Worm (Caenorhabditis elegans): ENCODE results near the gene C42C1.3.

Gene C42C1.3

ce11 chrIV:12268272-12269045 is 1.8 kb downstream of the C42C1.3 start, which contains the start of the genes ppm-1.H and rpl-34:
TSS of gene ppm-1.H (minus strand) at chrIV:12268322.
TSS of gene rpl-34 (plus strand) at chrIV:12268995.
- TF ChIP-seq unc-62 (GFP tag; optimal IDR thresholded peaks at IDR 0.05), result no peak

DNA sequence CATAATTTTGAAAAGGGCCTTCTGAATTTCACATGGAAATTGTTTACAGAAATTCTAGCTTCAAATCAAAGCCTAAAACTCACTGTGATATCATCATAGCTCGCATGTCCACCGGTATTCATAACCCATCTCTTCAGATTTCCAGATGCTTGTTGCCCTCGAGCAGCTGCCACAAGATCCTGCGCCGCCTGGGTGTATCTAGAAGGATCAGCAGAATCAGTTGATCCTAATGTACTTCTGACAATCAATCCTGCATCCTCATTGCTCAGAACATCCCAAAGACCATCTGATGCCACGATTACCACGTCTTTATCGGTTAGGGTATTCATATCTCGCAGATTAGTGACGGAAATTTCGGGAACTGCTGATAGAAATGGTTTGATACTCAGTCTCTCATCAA is 4.4 kb downstream of the C42C1.3 start:
- no peak for TF ChIP-seq unc-62 (GFP tag; optimal IDR thresholded peaks at IDR 0.05)

DNA sequence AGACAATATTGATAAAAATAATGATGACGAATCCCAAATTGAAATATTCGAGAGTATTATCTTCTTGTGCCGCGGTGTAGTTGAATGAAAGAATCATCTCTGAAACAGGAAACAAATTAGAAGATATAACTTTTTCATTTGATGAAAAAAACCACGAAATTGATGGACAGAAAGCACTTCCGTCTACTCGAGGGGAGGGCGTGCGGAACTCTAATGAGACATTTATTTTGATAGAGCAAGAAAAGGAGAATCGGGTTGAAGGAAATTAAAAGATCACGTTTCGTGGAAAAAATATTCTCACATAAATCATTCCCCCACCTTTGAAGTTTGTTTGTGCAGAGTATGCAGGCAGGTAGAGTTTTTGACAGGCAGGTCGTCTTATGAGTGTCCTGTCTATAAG is 8.9 kb downstream of the C42C1.3 start, which contains the start of gene sre-14:
Gene sre-14 (minus strand): TSS at position 101 of the 400 bp plus-strand sequence.
- no peak for TF ChIP-seq unc-62 (GFP tag; optimal IDR thresholded peaks at IDR 0.05)

- TF ChIP-seq unc-62 (GFP tag; optimal IDR thresholded peaks at IDR 0.05), result no peak
Measured at ce11 chrIV:12259161-12259870, 11.0 kb downstream of the C42C1.3 start, which contains the start of gene Y39C12A.9. TSS of gene Y39C12A.9 (minus strand) at chrIV:12259211.

DNA sequence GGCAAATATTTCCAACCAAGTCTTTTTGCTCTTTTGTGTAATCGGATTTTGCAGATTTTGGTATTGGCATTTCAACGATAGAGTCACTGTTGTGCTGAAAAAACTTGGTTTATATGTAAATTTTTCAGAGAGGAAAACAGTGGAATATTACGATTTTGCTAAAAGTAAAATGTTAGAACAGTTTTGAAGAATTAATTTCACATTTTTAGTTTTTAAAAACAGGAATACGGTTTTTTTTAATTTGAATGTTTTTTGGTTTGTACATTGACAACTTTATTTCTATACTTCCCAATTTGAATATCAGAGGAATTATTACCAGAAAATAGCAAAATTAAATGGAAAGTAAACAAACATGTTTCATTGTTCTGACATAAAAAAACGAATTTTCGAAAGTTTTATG is 17.7 kb downstream of the C42C1.3 start, which contains the start of gene dnj-26:
Gene dnj-26 (minus strand): TSS at position 101 of the 400 bp plus-strand sequence.
- no peak for TF ChIP-seq unc-62 (GFP tag; optimal IDR thresholded peaks at IDR 0.05)

- TF ChIP-seq unc-62 (GFP tag; optimal IDR thresholded peaks at IDR 0.05), result no peak
Measured at ce11 chrIV:12244706-12245105, 25.6 kb downstream of the C42C1.3 start, which contains the start of gene sre-15. TSS of gene sre-15 (minus strand) at chrIV:12244806.

- TF ChIP-seq unc-62 (GFP tag; optimal IDR thresholded peaks at IDR 0.05), result no peak
Measured at ce11 chrIV:12238851-12239250, 31.4 kb downstream of the C42C1.3 start, which contains the start of gene sre-19. TSS of gene sre-19 (minus strand) at chrIV:12238951.

DNA sequence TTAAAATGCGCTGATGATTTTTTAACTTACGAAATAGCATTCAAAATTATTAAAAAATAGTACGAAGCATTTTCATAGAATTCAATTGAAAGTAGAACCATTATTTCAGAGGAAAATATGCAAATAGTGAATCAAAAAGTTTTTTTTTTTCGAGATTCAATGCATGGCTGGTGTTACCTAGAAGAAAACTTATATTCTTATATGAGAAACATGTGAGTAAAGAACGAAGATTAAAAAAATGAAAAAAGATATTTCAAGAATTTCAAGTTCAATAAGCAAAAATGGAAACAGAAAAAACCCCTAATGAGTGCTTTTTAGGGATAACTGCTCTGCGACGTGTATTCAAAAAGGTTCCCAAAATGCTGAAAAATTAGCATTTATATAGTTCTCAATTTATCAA is 34.3 kb downstream of the C42C1.3 start, which contains the start of gene sre-16:
Gene sre-16 (minus strand): TSS at position 101 of the 400 bp plus-strand sequence.
- no peak for TF ChIP-seq unc-62 (GFP tag; optimal IDR thresholded peaks at IDR 0.05)

DNA sequence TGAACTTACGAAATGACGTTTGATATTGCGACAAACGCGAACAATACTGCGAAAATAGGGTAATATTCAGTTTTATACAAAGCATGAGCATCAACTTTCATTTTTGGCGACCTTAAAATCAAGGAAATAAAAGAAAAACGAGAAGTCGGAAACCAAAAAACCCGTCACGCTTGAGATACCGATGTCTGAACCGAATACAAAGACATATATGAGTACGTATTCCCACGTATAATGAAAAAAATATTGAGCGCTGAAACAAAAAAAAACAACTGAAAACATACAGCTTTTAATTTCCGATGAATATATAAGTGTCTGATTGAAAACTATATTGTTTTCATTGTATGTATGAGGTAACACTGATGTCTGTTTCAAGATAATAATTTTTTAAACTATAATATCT is 40.6 kb downstream of the C42C1.3 start, which contains the start of gene sre-18:
Gene sre-18 (minus strand): TSS at position 101 of the 400 bp plus-strand sequence.
- TF ChIP-seq unc-62 (GFP tag; optimal IDR thresholded peaks at IDR 0.05), result no peak

DNA sequence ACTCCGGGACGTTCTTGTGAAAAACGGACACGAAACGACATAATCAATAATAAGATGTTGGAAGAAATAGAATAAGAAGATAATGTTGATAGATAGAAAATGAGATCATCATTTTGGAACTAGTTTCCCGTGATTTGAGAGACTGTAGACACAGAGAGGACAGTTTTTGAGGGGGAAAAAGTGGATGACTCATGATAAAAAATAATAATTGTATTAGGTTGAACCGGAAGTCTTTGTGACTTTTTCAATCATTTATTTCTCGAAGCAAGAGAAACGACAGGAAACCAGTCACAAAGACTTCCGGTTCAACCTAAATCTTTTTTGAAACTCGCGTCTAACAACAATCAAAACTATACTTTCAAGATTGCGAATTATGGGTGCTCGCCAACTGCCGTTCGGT is 43.3 kb downstream of the C42C1.3 start, which contains the start of gene mlt-3:
Gene mlt-3 (minus strand): TSS at position 101 of the 400 bp plus-strand sequence.
- no peak for TF ChIP-seq unc-62 (GFP tag; optimal IDR thresholded peaks at IDR 0.05)
